Worm (Caenorhabditis elegans): ENCODE results near the gene nhr-99.

nhr-99 gene

ce11 chrV:449130-449529 is 25.4 kb upstream of the nhr-99 start, which contains the start of gene srh-35:
Gene srh-35 (minus strand): TSS chrV:449230.
- TF ChIP-seq nhr-12 (tag; optimal IDR thresholded peaks at IDR 0.05), result no peak
- TF ChIP-seq aha-1 (tag; optimal IDR thresholded peaks at IDR 0.05), result no peak
- peak; percentile 10 for TF ChIP-seq nhr-85 (tag)

DNA sequence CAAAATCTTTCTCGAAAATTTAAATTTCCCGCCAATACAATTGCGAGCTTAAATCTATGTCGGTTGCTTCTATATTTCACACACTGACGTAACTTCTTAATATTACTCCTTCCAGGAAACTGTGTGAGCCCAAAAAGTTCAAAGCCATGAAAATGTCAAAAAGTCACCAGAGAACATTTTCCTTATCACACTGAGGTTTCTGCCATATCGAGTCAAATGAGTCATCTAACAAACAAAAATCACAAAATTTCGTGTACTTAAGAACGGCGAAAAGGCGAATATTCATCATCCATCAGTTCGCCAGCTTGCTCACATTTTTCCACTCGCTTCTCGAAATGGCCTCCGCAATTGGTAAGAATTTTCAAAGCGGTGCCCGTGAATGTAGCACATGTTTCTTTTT is 24.9 kb upstream of the nhr-99 start, which contains the start of gene M02H5.8:
Gene M02H5.8, plus strand, starts transcription at position 297 of the 400 bp plus-strand sequence.
- no peak for TF ChIP-seq irx-1 (tag; optimal IDR thresholded peaks at IDR 0.05)
- no peak for TF ChIP-seq nhr-85 (tag)
- no peak for TF ChIP-seq efl-1 (optimal IDR thresholded peaks at IDR 0.05)
- TF ChIP-seq efl-1 (GFP tag; optimal IDR thresholded peaks at IDR 0.05 in 1 of 2), result peak in 1 of 2 experiments; percentile 31

DNA sequence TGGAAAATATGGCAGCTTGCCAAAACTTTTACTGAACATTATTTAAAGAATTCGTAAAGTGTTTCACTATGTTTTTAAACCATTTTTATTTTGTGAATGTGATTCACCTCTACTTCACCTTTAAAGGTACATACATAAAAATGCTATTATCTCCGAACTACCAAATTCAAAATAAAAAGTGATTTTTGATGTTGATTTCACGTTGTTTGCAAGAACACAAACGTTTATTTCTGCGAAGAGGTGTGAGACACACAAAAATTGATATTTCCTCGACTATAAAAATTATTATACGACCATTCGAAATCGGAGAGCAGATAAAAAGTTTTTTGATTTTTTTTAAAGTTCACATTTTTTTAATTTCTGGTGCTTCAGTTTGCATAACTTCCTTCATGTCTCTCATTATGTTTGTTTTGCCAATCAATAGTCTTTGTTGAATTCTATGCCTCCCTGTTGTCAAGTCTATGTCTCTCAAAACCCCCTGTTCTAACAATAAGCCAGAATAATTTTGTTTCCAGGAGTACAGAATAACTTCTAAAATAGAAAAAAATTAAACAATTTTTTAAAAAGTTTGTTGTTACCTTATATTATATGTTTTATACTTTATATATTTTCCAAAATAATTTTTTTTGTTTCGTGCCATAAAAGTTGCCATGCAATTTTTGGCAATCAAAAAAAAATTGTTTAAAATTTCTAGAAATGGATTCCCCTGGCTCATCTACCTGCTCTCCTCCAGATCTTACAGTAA is 23.6 kb upstream of the nhr-99 start, which contains the start of gene nhr-123:
Gene nhr-123, plus strand, starts transcription at position 695 of the 745 bp plus-strand sequence.
- no peak for TF ChIP-seq efl-1 (optimal IDR thresholded peaks at IDR 0.05)
- TF ChIP-seq efl-1 (GFP tag; optimal IDR thresholded peaks at IDR 0.05 in 1 of 2), result peak in 1 of 2 experiments; percentile 90
- no peak for TF ChIP-seq Y116A8C.19 (tag; optimal IDR thresholded peaks at IDR 0.05; ENCODE audit: borderline replicate concordance)
- no peak for TF ChIP-seq C34B4.2 (tag; optimal IDR thresholded peaks at IDR 0.05)

ce11 chrV:453569-453968 is 21.0 kb upstream of the nhr-99 start, which contains the start of gene nhr-98:
Gene nhr-98 (plus strand): TSS chrV:453869.
- TF ChIP-seq efl-1 (optimal IDR thresholded peaks at IDR 0.05), result no peak
- no peak for TF ChIP-seq efl-1 (GFP tag; optimal IDR thresholded peaks at IDR 0.05 in 1 of 2)
- no peak for TF ChIP-seq skn-1 (tag; optimal IDR thresholded peaks at IDR 0.05)
- TF ChIP-seq elt-2 (tag; optimal IDR thresholded peaks at IDR 0.05), result no peak
- TF ChIP-seq fkh-8 (tag; optimal IDR thresholded peaks at IDR 0.05), result no peak
- no peak for TF ChIP-seq swsn-7 (tag; optimal IDR thresholded peaks at IDR 0.05)
- no peak for TF ChIP-seq lin-14 (GFP tag; optimal IDR thresholded peaks at IDR 0.05)
- no peak for TF ChIP-seq mdl-1 (tag; optimal IDR thresholded peaks at IDR 0.05)
- TF ChIP-seq ztf-4 (tag; optimal IDR thresholded peaks at IDR 0.05), result no peak
- no peak for TF ChIP-seq aha-1 (tag; optimal IDR thresholded peaks at IDR 0.05)
- TF ChIP-seq unc-86 (tag; optimal IDR thresholded peaks at IDR 0.05), result no peak
- no peak for TF ChIP-seq nhr-71 (tag; optimal IDR thresholded peaks at IDR 0.05)
- no peak for TF ChIP-seq elt-3 (tag; optimal IDR thresholded peaks at IDR 0.05)
- no peak for TF ChIP-seq egl-13 (tag; optimal IDR thresholded peaks at IDR 0.05)
- TF ChIP-seq hlh-17 (GFP tag; optimal IDR thresholded peaks at IDR 0.05; ENCODE audit: borderline replicate concordance), result no peak

ce11 chrV:457839-458238 is 16.7 kb upstream of the nhr-99 start:
- TF ChIP-seq nhr-19 (GFP tag; conservative IDR thresholded peaks at IDR 0.05) (no peak), fos-1 (tag; optimal IDR thresholded peaks at IDR 0.05) (no peak), mef-2 (tag; optimal IDR thresholded peaks at IDR 0.05) (no peak), efl-3 (GFP tag; optimal IDR thresholded peaks at IDR 0.05) (no peak), aha-1 (tag; optimal IDR thresholded peaks at IDR 0.05) (no peak), lin-15B (tag; optimal IDR thresholded peaks at IDR 0.05) (no peak), tbx-2 (tag; optimal IDR thresholded peaks at IDR 0.05) (no peak), lin-13 (GFP tag; optimal IDR thresholded peaks at IDR 0.05) (no peak), pqm-1 (tag; optimal IDR thresholded peaks at IDR 0.05) (no peak), elt-3 (tag; optimal IDR thresholded peaks at IDR 0.05) (no peak), tlp-1 (tag; optimal IDR thresholded peaks at IDR 0.05) (no peak), ceh-63 (GFP tag; optimal IDR thresholded peaks at IDR 0.05) (no peak), F16B12.6 (tag; optimal IDR thresholded peaks at IDR 0.05) (no peak), ceh-82 (tag; optimal IDR thresholded peaks at IDR 0.05) (no peak), swsn-7 (tag; optimal IDR thresholded peaks at IDR 0.05) (no peak), pag-3 (tag; optimal IDR thresholded peaks at IDR 0.05; ENCODE audit: borderline replicate concordance, insufficient read depth) (no peak), nhr-20 (tag; optimal IDR thresholded peaks at IDR 0.05) (no peak), lsy-2 (tag; optimal IDR thresholded peaks at IDR 0.05) (no peak), lin-35 (GFP tag; optimal IDR thresholded peaks at IDR 0.05) (no peak), C04F5.9 (tag; optimal IDR thresholded peaks at IDR 0.05) (no peak)

Measured in whole organism, L1 larva.